Worm (Caenorhabditis elegans) whole organism, young adult: Measurements from ENCODE around the gene Y43F8B.15.

Experiments
- B0336.3 ChIP-seq: fragments of 200-800 bp; sonication (Bioruptor generic); IDR thresholded peaks from 2 replicates; pipeline ENCODE4 v1.3.6; 2022; ENCODE audit warnings: missing genetic modification characterization, missing compliant biosample characterization
- nhr-179 ChIP-seq: sonication (generic microtip); optimal IDR thresholded peaks from 2 replicates; lab custom pipeline; 2016; ENCODE audit warnings: mild to moderate bottlenecking, missing genetic modification characterization, missing compliant biosample characterization
- ztf-25 ChIP-seq: fragments of 200-800 bp; sonication (Bioruptor generic); IDR thresholded peaks from 2 replicates; pipeline ENCODE4 v1.3.6; 2022; ENCODE audit warnings: missing genetic modification reagents, missing genetic modification characterization, missing compliant biosample characterization

- TF ChIP-seq B0336.3 (no peak), nhr-179 (no peak), ztf-25 (no peak)
These were observed 23.8 kb upstream of the Y43F8B.15 start, which contains the start of gene Y43F8B.18 for ce11 chrV:19485690-19486089.
